Worm (Caenorhabditis elegans) whole organism, L3 larva: Measurements from ENCODE around the gene srz-12.

Source experiments
- R02D3.7 ChIP-seq: fragments of 150-350 bp; optimal IDR thresholded peaks from 2 replicates; lab custom pipeline; 2014; ENCODE audit warnings: missing biosample characterization, missing genetic modification characterization
- ZK546.5 ChIP-seq: sonication (generic microtip); optimal IDR thresholded peaks from 2 replicates; lab custom pipeline; 2017; ENCODE audit warnings: missing biosample characterization, missing genetic modification characterization
- aly-2 ChIP-seq: fragments of 150-350 bp; optimal IDR thresholded peaks from 2 replicates; lab custom pipeline; 2014; ENCODE audit warnings: missing biosample characterization, missing genetic modification characterization
- ama-1 ChIP-seq: fragments of 150-350 bp; optimal IDR thresholded peaks from 2 replicates; lab custom pipeline; 2018
- ceh-16 ChIP-seq: sonication (generic microtip); optimal IDR thresholded peaks from 2 replicates; lab custom pipeline; 2017; ENCODE audit warnings: missing biosample characterization, missing genetic modification characterization
- ceh-28 ChIP-seq: fragments of 150-350 bp; optimal IDR thresholded peaks from 2 replicates; lab custom pipeline; 2014; ENCODE audit warnings: missing biosample characterization, missing genetic modification reagents, missing genetic modification characterization
- ceh-82 ChIP-seq: fragments of 150-350 bp; optimal IDR thresholded peaks from 2 replicates; lab custom pipeline; 2014; ENCODE audit warnings: missing biosample characterization, missing genetic modification characterization
- ceh-9 ChIP-seq: sonication (generic microtip); optimal IDR thresholded peaks from 2 replicates; lab custom pipeline; 2018; ENCODE audit warnings: missing biosample characterization, missing genetic modification characterization
- daf-12 ChIP-seq: fragments of 150-350 bp; optimal IDR thresholded peaks from 2 replicates; lab custom pipeline; 2014; ENCODE audit warnings: missing biosample characterization, missing genetic modification reagents, missing genetic modification characterization
- elt-2 ChIP-seq: sonication (generic microtip); optimal IDR thresholded peaks from 2 replicates; lab custom pipeline; 2016; ENCODE audit warnings: missing genetic modification reagents, mild to moderate bottlenecking, missing genetic modification characterization, missing compliant biosample characterization
- elt-3 ChIP-seq, 3 experiments: fragments of 150-350 bp in 1 of 3; sonication (generic microtip) in 2 of 3; optimal IDR thresholded peaks; 2 replicates in 2 of 3; 4 replicates in 1 of 3; lab custom pipeline; 2014 to 2017; ENCODE audit warnings: missing biosample characterization in 3 of 3, missing genetic modification characterization in 3 of 3
- eor-1 ChIP-seq, 2 experiments: fragments of 150-350 bp; optimal IDR thresholded peaks; 2 replicates each; lab custom pipeline; 2014 to 2018; ENCODE audit warnings: missing biosample characterization in 2 of 2, missing genetic modification characterization in 2 of 2
- fkh-10 ChIP-seq: sonication (generic microtip); optimal IDR thresholded peaks from 2 replicates; lab custom pipeline; 2017; ENCODE audit warnings: missing biosample characterization, missing genetic modification reagents, missing genetic modification characterization
- fkh-2 ChIP-seq: fragments of 150-350 bp; optimal IDR thresholded peaks from 2 replicates; lab custom pipeline; 2014; ENCODE audit warnings: missing biosample characterization, missing genetic modification reagents, missing genetic modification characterization
- fos-1 ChIP-seq: fragments of 150-350 bp; optimal IDR thresholded peaks from 2 replicates; lab custom pipeline; 2014; ENCODE audit warnings: missing biosample characterization, missing genetic modification characterization
- hmg-11 ChIP-seq: sonication (generic microtip); optimal IDR thresholded peaks from 2 replicates; lab custom pipeline; 2016; ENCODE audit warnings: missing genetic modification characterization, missing compliant biosample characterization
- jun-1 ChIP-seq: fragments of 150-350 bp; optimal IDR thresholded peaks from 2 replicates; lab custom pipeline; 2014; ENCODE audit warnings: missing biosample characterization, missing genetic modification reagents, missing genetic modification characterization
- lin-15B ChIP-seq: fragments of 150-350 bp; optimal IDR thresholded peaks from 2 replicates; lab custom pipeline; 2014; ENCODE audit warnings: missing biosample characterization, missing genetic modification characterization
- lin-39 ChIP-seq: fragments of 150-350 bp; optimal IDR thresholded peaks from 2 replicates; lab custom pipeline; 2018; ENCODE audit warnings: missing biosample characterization, missing genetic modification reagents, missing genetic modification characterization
- lsy-12 ChIP-seq: sonication (generic microtip); optimal IDR thresholded peaks from 2 replicates; lab custom pipeline; 2016; ENCODE audit warnings: mild to moderate bottlenecking, missing genetic modification characterization, missing compliant biosample characterization
- mdl-1 ChIP-seq: fragments of 150-350 bp; optimal IDR thresholded peaks from 2 replicates; lab custom pipeline; 2014; ENCODE audit warnings: missing biosample characterization, missing genetic modification characterization
- mml-1 ChIP-seq: fragments of 150-350 bp; sonication (generic microtip); optimal IDR thresholded peaks from 3 replicates; lab custom pipeline; 2014; ENCODE audit warnings: missing biosample characterization, missing genetic modification characterization
- nfya-1 ChIP-seq: sonication (generic microtip); optimal IDR thresholded peaks from 2 replicates; lab custom pipeline; 2017; ENCODE audit warnings: missing genetic modification characterization, mild to moderate bottlenecking, missing compliant biosample characterization, antibody characterized with exemption, moderate library complexity; ENCODE audit not compliant: insufficient read depth
- nhr-12 ChIP-seq: fragments of 150-350 bp; optimal IDR thresholded peaks from 2 replicates; lab custom pipeline; 2014; ENCODE audit warnings: missing biosample characterization, missing genetic modification characterization
- nhr-23 ChIP-seq: fragments of 150-350 bp; optimal IDR thresholded peaks from 2 replicates; lab custom pipeline; 2014; ENCODE audit warnings: missing biosample characterization, missing genetic modification reagents, missing genetic modification characterization
- nhr-237 ChIP-seq: fragments of 150-350 bp; optimal IDR thresholded peaks from 2 replicates; lab custom pipeline; 2014; ENCODE audit warnings: missing biosample characterization, missing genetic modification characterization
- nhr-25 ChIP-seq: sonication (generic microtip); optimal IDR thresholded peaks from 2 replicates; lab custom pipeline; 2017; ENCODE audit warnings: missing biosample characterization, missing genetic modification characterization
- nhr-28 ChIP-seq: fragments of 150-350 bp; optimal IDR thresholded peaks from 2 replicates; lab custom pipeline; 2014; ENCODE audit warnings: missing biosample characterization, missing genetic modification characterization
- nhr-43 ChIP-seq: sonication (generic microtip); optimal IDR thresholded peaks from 2 replicates; lab custom pipeline; 2016; ENCODE audit warnings: mild to moderate bottlenecking, missing genetic modification characterization, missing compliant biosample characterization; ENCODE audit not compliant: poor library complexity, severe bottlenecking
- nhr-67 ChIP-seq: fragments of 150-350 bp; optimal IDR thresholded peaks from 2 replicates; lab custom pipeline; 2014; ENCODE audit warnings: missing biosample characterization, missing genetic modification characterization
- nhr-76 ChIP-seq: fragments of 150-350 bp; sonication (generic microtip); optimal IDR thresholded peaks from 5 replicates; lab custom pipeline; 2014; ENCODE audit warnings: missing biosample characterization, missing genetic modification characterization
- nhr-77 ChIP-seq: fragments of 150-350 bp; optimal IDR thresholded peaks from 2 replicates; lab custom pipeline; 2014; ENCODE audit warnings: missing biosample characterization, missing genetic modification characterization
- pha-4 ChIP-seq: fragments of 150-350 bp; optimal IDR thresholded peaks from 2 replicates; lab custom pipeline; 2014; ENCODE audit warnings: missing biosample characterization, missing genetic modification reagents, missing genetic modification characterization
- pqm-1 ChIP-seq: fragments of 150-350 bp; optimal IDR thresholded peaks from 2 replicates; lab custom pipeline; 2017; ENCODE audit warnings: missing biosample characterization, missing genetic modification characterization, inconsistent platforms
- sea-2 ChIP-seq: fragments of 150-350 bp; sonication (generic microtip); optimal IDR thresholded peaks from 4 replicates; lab custom pipeline; 2014; ENCODE audit warnings: missing biosample characterization, missing genetic modification reagents, missing genetic modification characterization
- skn-1 ChIP-seq: fragments of 150-350 bp; optimal IDR thresholded peaks from 2 replicates; lab custom pipeline; 2014; ENCODE audit warnings: missing biosample characterization, missing genetic modification characterization
- snpc-4 ChIP-seq: fragments of 150-350 bp; optimal IDR thresholded peaks from 2 replicates; lab custom pipeline; 2014; ENCODE audit warnings: missing biosample characterization, missing genetic modification characterization
- tbx-2 ChIP-seq: sonication (generic microtip); optimal IDR thresholded peaks from 2 replicates; lab custom pipeline; 2016; ENCODE audit warnings: mild to moderate bottlenecking, missing genetic modification characterization, missing compliant biosample characterization
- unc-39 ChIP-seq: sonication (generic microtip); optimal IDR thresholded peaks from 4 replicates; lab custom pipeline; 2017; ENCODE audit warnings: missing biosample characterization, missing genetic modification characterization
- unc-62 ChIP-seq: fragments of 150-350 bp; sonication (generic microtip); optimal IDR thresholded peaks from 4 replicates; lab custom pipeline; 2014; ENCODE audit warnings: missing biosample characterization, missing genetic modification reagents, missing genetic modification characterization
- zag-1 ChIP-seq: fragments of 150-350 bp; optimal IDR thresholded peaks from 2 replicates; lab custom pipeline; 2014; ENCODE audit warnings: missing biosample characterization, missing genetic modification characterization
- ztf-11 ChIP-seq: fragments of 150-350 bp; optimal IDR thresholded peaks from 2 replicates; lab custom pipeline; 2014; ENCODE audit warnings: missing biosample characterization, missing genetic modification characterization
- ztf-4 ChIP-seq: fragments of 150-350 bp; optimal IDR thresholded peaks from 2 replicates; lab custom pipeline; 2014; ENCODE audit warnings: missing biosample characterization, missing genetic modification characterization

Gene srz-12

ce11 chrV:15887708-15888295, 25.3 kb upstream of the srz-12 start:
- TF ChIP-seq nhr-67 (tag; lab: Kevin White, UChicago) (no peak), unc-62 (GFP tag; lab: Kevin White, UChicago) (no peak), fkh-2 (no peak), nfya-1 (tag; lab: Kevin White, UChicago) (peak; percentile 76), fos-1 (peak; percentile 33), lsy-12 (tag; lab: Kevin White, UChicago) (no peak), fkh-10 (GFP tag; lab: Kevin White, UChicago) (no peak), ama-1 (no peak), nhr-76 (no peak), ceh-82 (no peak), tbx-2 (tag; lab: Kevin White, UChicago) (no peak), R02D3.7 (tag; lab: Kevin White, UChicago) (no peak), daf-12 (tag; lab: Kevin White, UChicago) (no peak), ztf-11 (tag; lab: Kevin White, UChicago) (no peak), elt-3 (tag; optimal IDR thresholded peaks at IDR 0.05; lab: Kevin White, UChicago) (no peak), hmg-11 (no peak), nhr-28 (no peak), skn-1 (no peak), nhr-43 (tag; lab: Kevin White, UChicago) (no peak), nhr-77 (tag; lab: Kevin White, UChicago) (no peak), unc-39 (tag; lab: Kevin White, UChicago) (no peak), aly-2 (tag; lab: Kevin White, UChicago) (no peak), elt-2 (peak; percentile 93), pha-4 (tag; lab: Kevin White, UChicago) (peak; percentile 16), pqm-1 (tag; lab: Kevin White, UChicago) (peak; percentile 89), jun-1 (tag; lab: Kevin White, UChicago) (peak; percentile 70), mdl-1 (tag; lab: Kevin White, UChicago) (no peak), ZK546.5 (tag; lab: Kevin White, UChicago) (no peak), ceh-9 (no peak), ztf-4 (tag; lab: Kevin White, UChicago) (no peak)

DNA sequence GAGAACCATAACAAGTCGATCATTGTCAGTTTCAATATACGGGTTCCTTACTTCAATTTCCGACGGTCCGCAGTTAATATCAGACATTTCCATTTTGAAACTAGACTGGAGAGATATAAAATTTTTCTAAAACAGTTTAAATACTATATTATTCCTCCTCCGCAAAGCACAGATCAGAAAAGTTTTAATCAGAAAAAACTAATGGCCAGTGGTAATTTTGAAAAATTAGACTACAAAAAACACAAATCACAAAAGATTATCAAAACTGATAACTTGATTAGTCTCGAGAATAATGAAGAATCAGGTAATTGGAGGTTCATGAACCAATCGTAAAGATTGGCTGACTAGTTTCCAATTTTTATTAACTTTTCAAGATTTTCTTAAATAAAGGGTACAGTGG, 23.5 kb upstream of the srz-12 start, which contains the start of gene T06C12.9:
Gene T06C12.9 (minus strand): TSS at position 101 of the 400 bp plus-strand sequence.
- TF ChIP-seq pqm-1 (tag; lab: Kevin White, UChicago): peak; percentile 9
- no peak for TF ChIP-seq sea-2 (GFP tag; lab: Kevin White, UChicago)
- TF ChIP-seq, all 47 proteins: peak for 1

ce11 chrV:15884698-15885097, 22.2 kb upstream of the srz-12 start, which contains the start of gene oac-42:
Gene oac-42, minus strand, starts transcription at chrV:15884798.
- no peak for TF ChIP-seq daf-12 (tag; lab: Kevin White, UChicago)
- TF ChIP-seq nhr-237 (tag; lab: Kevin White, UChicago): no peak
- TF ChIP-seq ceh-82: no peak
- TF ChIP-seq skn-1: no peak
- TF ChIP-seq nhr-28: no peak
- TF ChIP-seq lin-39: no peak
- no peak for TF ChIP-seq snpc-4
- no peak for TF ChIP-seq fkh-10 (GFP tag; lab: Kevin White, UChicago)
- TF ChIP-seq lsy-12 (tag; lab: Kevin White, UChicago): no peak
- no peak for TF ChIP-seq pqm-1 (tag; lab: Kevin White, UChicago)
- TF ChIP-seq unc-39 (tag; lab: Kevin White, UChicago): no peak
- no peak for TF ChIP-seq elt-3 (tag; optimal IDR thresholded peaks at IDR 0.05; lab: Kevin White, UChicago)
- no peak for TF ChIP-seq sea-2 (GFP tag; lab: Kevin White, UChicago)

DNA sequence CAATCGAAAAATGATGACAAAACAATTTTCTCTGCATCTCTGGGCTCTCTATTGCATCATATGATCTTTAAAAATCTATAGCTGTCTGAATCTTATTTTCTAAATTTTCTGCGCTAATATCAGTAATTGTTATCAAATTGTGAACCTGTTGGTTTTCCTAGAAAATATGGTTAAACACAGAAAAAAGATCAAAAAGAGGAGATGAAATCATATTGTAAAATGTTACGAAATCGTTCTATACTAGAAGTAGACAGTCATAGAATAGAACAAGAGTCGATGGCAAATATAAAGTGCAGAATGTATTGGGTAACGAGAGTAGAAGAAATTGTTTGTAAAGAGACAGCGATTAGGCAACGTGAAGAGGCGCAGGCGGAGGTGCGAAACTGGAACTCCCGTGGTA, 18.2 kb upstream of the srz-12 start:
- TF ChIP-seq daf-12 (tag; lab: Kevin White, UChicago) (no peak), nhr-23 (tag; lab: Kevin White, UChicago) (no peak), skn-1 (peak; percentile 97), ztf-11 (tag; lab: Kevin White, UChicago) (no peak), nfya-1 (tag; lab: Kevin White, UChicago) (peak; percentile 18), hmg-11 (peak; percentile 34), nhr-77 (tag; lab: Kevin White, UChicago) (no peak), ZK546.5 (tag; lab: Kevin White, UChicago) (no peak), fos-1 (no peak), nhr-28 (no peak), elt-2 (peak; percentile 76), mdl-1 (tag; lab: Kevin White, UChicago) (no peak), mml-1 (tag; lab: Kevin White, UChicago) (no peak), eor-1 (tag; optimal IDR thresholded peaks at IDR 0.05; lab: Kevin White, UChicago) (no peak), fkh-2 (no peak), ceh-82 (no peak), nhr-67 (tag; lab: Kevin White, UChicago) (no peak), pqm-1 (tag; lab: Kevin White, UChicago) (peak; percentile 62), fkh-10 (GFP tag; lab: Kevin White, UChicago) (no peak), ama-1 (no peak), ceh-9 (no peak), sea-2 (GFP tag; lab: Kevin White, UChicago) (no peak), nhr-25 (tag; lab: Kevin White, UChicago) (peak; percentile 36), jun-1 (tag; lab: Kevin White, UChicago) (peak; percentile 69), unc-62 (GFP tag; lab: Kevin White, UChicago) (no peak), tbx-2 (tag; lab: Kevin White, UChicago) (no peak), ceh-16 (tag; lab: Kevin White, UChicago) (no peak), nhr-12 (tag; lab: Kevin White, UChicago) (no peak), aly-2 (tag; lab: Kevin White, UChicago) (no peak), zag-1 (no peak), lin-15B (tag; lab: Kevin White, UChicago) (peak; percentile 15), ceh-28 (tag; lab: Kevin White, UChicago) (peak; percentile 68)
